Worm (Caenorhabditis elegans) whole organism, young adult: ENCODE data around the gene ttr-31.

Source experiments
- B0261.1 ChIP-seq: sonication (generic microtip); optimal IDR thresholded peaks from 2 replicates; lab custom pipeline; 2016; ENCODE audit warnings: mild to moderate bottlenecking, missing genetic modification characterization, moderate library complexity, missing compliant biosample characterization
- F55B11.4 ChIP-seq: sonication (generic microtip); optimal IDR thresholded peaks from 2 replicates; lab custom pipeline; 2016; ENCODE audit warnings: missing compliant biosample characterization, missing genetic modification characterization, borderline replicate concordance; ENCODE audit not compliant: insufficient read depth
- Y79H2A.3 ChIP-seq: fragments of 200-800 bp; sonication (Bioruptor generic); conservative IDR thresholded peaks from 2 replicates; pipeline ENCODE4 v1.3.6; 2022; ENCODE audit warnings: missing genetic modification reagents, missing genetic modification characterization, missing compliant biosample characterization
- ZK185.1 ChIP-seq: sonication (generic microtip); optimal IDR thresholded peaks from 2 replicates; lab custom pipeline; 2016; ENCODE audit warnings: mild to moderate bottlenecking, missing genetic modification characterization, missing compliant biosample characterization; ENCODE audit not compliant: poor library complexity, severe bottlenecking
- egl-18 ChIP-seq: fragments of 200-800 bp; sonication (Bioruptor generic); IDR thresholded peaks from 2 replicates; pipeline ENCODE4 v1.3.6; 2022; ENCODE audit warnings: missing genetic modification reagents, missing genetic modification characterization, missing compliant biosample characterization
- hlh-12 ChIP-seq: sonication (generic microtip); optimal IDR thresholded peaks from 2 replicates; lab custom pipeline; 2016; ENCODE audit warnings: missing genetic modification characterization, missing compliant biosample characterization
- hmg-1.2 ChIP-seq: fragments of 200-800 bp; sonication (Bioruptor generic); IDR thresholded peaks from 2 replicates; pipeline ENCODE4 v1.3.6; 2022; ENCODE audit warnings: missing genetic modification reagents, missing genetic modification characterization, missing compliant biosample characterization
- hrde-1 ChIP-seq: sonication (generic microtip); optimal IDR thresholded peaks from 2 replicates; lab custom pipeline; 2016; ENCODE audit warnings: missing genetic modification characterization, mild to moderate bottlenecking, missing compliant biosample characterization, moderate library complexity, missing genotype, missing genetic modification reagents, borderline replicate concordance
- pha-4 ChIP-seq: fragments of 150-350 bp; sonication (generic microtip); optimal IDR thresholded peaks from 2 replicates; lab custom pipeline; 2014; ENCODE audit warnings: missing biosample characterization, missing genetic modification reagents, missing genetic modification characterization
- unc-130 ChIP-seq: sonication (generic microtip); optimal IDR thresholded peaks from 2 replicates; lab custom pipeline; 2016; ENCODE audit warnings: missing genetic modification reagents, missing genetic modification characterization, missing compliant biosample characterization
- ztf-22 ChIP-seq: fragments of 200-800 bp; sonication (Bioruptor generic); optimal IDR thresholded peaks from 2 replicates; lab custom pipeline; 2018; ENCODE audit warnings: mild to moderate bottlenecking, missing genetic modification characterization, moderate library complexity, missing compliant biosample characterization

DNA sequence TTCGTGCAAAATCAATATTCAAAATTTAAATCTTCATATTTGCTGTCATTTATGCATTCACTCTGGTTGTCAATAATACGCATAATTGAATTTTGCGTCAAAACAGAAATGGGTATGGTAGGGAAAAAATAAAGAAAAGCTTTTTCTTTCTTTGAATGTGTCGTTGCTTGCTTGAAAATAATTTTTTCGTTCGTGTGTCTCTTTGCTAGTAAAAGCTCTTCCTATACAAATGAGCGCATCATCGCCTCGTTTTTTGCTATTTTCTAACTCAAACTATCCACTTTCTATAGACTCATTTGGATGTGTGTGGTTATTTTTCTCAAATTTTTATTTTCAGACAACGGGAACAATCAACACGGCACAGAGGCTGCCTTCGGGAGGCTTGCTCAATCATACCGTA is 19.8 kb upstream of the ttr-31 start, which contains the start of gene ldb-1:
- TF ChIP-seq ztf-22 (GFP tag; lab: Kevin White, UChicago) (no peak), egl-18 (GFP tag; lab: Robert Waterston, UW) (no peak), unc-130 (no peak), F55B11.4 (tag; lab: Kevin White, UChicago) (no peak), hlh-12 (no peak), hmg-1.2 (GFP tag; lab: Robert Waterston, UW) (no peak), B0261.1 (no peak), pha-4 (tag; lab: Kevin White, UChicago) (no peak), Y79H2A.3 (GFP tag; lab: Robert Waterston, UW) (no peak), ZK185.1 (tag; lab: Kevin White, UChicago) (no peak), hrde-1 (no peak)
